Fruit fly (Drosophila melanogaster) whole organism, embryonic: Measurements from ENCODE around the gene trx.

Source experiments
- CG10209 ChIP-seq: fragments of 200-800 bp; sonication (Bioruptor generic); optimal IDR thresholded peaks from 3 replicates; lab custom pipeline; 2017; ENCODE audit warnings: missing biosample characterization, mild to moderate bottlenecking, missing genetic modification characterization, missing genetic modification reagents
- CG1024 ChIP-seq: fragments of 200-800 bp; sonication (Bioruptor generic); IDR thresholded peaks from 2 replicates; pipeline ENCODE4 v1.3.6; 2022; ENCODE audit warnings: missing biosample characterization, missing genetic modification characterization
- CG13123 ChIP-seq: fragments of 200-800 bp; sonication (Bioruptor generic); optimal IDR thresholded peaks from 2 replicates; lab custom pipeline; 2016; ENCODE audit warnings: missing biosample characterization, missing genetic modification characterization
- CG14050 ChIP-seq: fragments of 200-800 bp; sonication (Bioruptor generic); IDR thresholded peaks from 3 replicates; pipeline ENCODE4 v1.3.6; 2022; ENCODE audit warnings: missing biosample characterization, missing genetic modification characterization
- CG15479 ChIP-seq: fragments of 200-800 bp; sonication (Bioruptor generic); optimal IDR thresholded peaks from 3 replicates; lab custom pipeline; 2019; ENCODE audit warnings: missing biosample characterization, mild to moderate bottlenecking, missing genetic modification characterization, moderate library complexity
- CG16813 ChIP-seq: fragments of 200-800 bp; sonication (Bioruptor generic); IDR thresholded peaks from 3 replicates; pipeline ENCODE4 v1.3.6; 2022; ENCODE audit warnings: missing biosample characterization, missing genetic modification characterization; ENCODE audit not compliant: partially characterized antibody
- CG17612 ChIP-seq: fragments of 200-800 bp; sonication (Bioruptor generic); IDR thresholded peaks from 2 replicates; pipeline ENCODE4 v1.3.6; 2022; ENCODE audit warnings: missing biosample characterization, missing genetic modification characterization
- CG1792 ChIP-seq: fragments of 200-800 bp; sonication (Bioruptor generic); optimal IDR thresholded peaks from 2 replicates; lab custom pipeline; 2016; ENCODE audit warnings: missing biosample characterization, missing genetic modification characterization
- CG18011 ChIP-seq: fragments of 200-800 bp; sonication (Bioruptor generic); optimal IDR thresholded peaks from 2 replicates; lab custom pipeline; 2017; ENCODE audit warnings: missing biosample characterization, missing genetic modification characterization, mild to moderate bottlenecking, moderate library complexity, missing genotype
- CG2678 ChIP-seq: fragments of 200-800 bp; sonication (Bioruptor generic); optimal IDR thresholded peaks from 3 replicates; lab custom pipeline; 2019; ENCODE audit warnings: missing biosample characterization, mild to moderate bottlenecking, missing genetic modification characterization, moderate library complexity
- CG2875 ChIP-seq: fragments of 200-800 bp; sonication (Bioruptor generic); optimal IDR thresholded peaks from 2 replicates; lab custom pipeline; 2017; ENCODE audit warnings: missing biosample characterization, mild to moderate bottlenecking, missing genetic modification characterization, missing genetic modification reagents
- CG3281 ChIP-seq: fragments of 200-800 bp; sonication (Bioruptor generic); optimal IDR thresholded peaks from 3 replicates; lab custom pipeline; 2017; ENCODE audit warnings: missing biosample characterization, mild to moderate bottlenecking, missing genetic modification characterization
- CG3407 ChIP-seq: fragments of 200-800 bp; sonication (Bioruptor generic); optimal IDR thresholded peaks from 2 replicates; lab custom pipeline; 2018; ENCODE audit warnings: missing biosample characterization, mild to moderate bottlenecking, missing genetic modification characterization
- CG34422 ChIP-seq: fragments of 200-800 bp; sonication (Bioruptor generic); IDR thresholded peaks from 3 replicates; pipeline ENCODE4 v1.3.6; 2022; ENCODE audit warnings: missing biosample characterization, missing genetic modification characterization
- CG3847 ChIP-seq: fragments of 200-800 bp; sonication (Bioruptor generic); IDR thresholded peaks from 2 replicates; pipeline ENCODE4 v1.3.6; 2022; ENCODE audit warnings: missing biosample characterization, missing genetic modification characterization
- CG4707 ChIP-seq: fragments of 200-800 bp; sonication (Bioruptor generic); optimal IDR thresholded peaks from 2 replicates; lab custom pipeline; 2018; ENCODE audit warnings: missing biosample characterization, mild to moderate bottlenecking, missing genetic modification characterization, moderate library complexity
- CG6254 ChIP-seq: fragments of 200-800 bp; sonication (Bioruptor generic); optimal IDR thresholded peaks from 3 replicates; lab custom pipeline; 2017; ENCODE audit warnings: mild to moderate bottlenecking, missing biosample characterization, missing genetic modification reagents, missing genetic modification characterization
- CG6689 ChIP-seq: fragments of 200-800 bp; sonication (Bioruptor generic); IDR thresholded peaks from 2 replicates; pipeline ENCODE4 v1.3.6; 2022; ENCODE audit warnings: missing biosample characterization, missing genetic modification characterization
- CG8281 ChIP-seq: fragments of 200-800 bp; sonication (Bioruptor generic); optimal IDR thresholded peaks from 2 replicates; lab custom pipeline; 2018; ENCODE audit warnings: missing biosample characterization, mild to moderate bottlenecking, missing genetic modification characterization, moderate library complexity
- CkIIα-i1 ChIP-seq: fragments of 200-800 bp; sonication (Bioruptor generic); IDR thresholded peaks from 2 replicates; pipeline ENCODE4 v1.3.6; 2022; ENCODE audit warnings: missing biosample characterization, missing genetic modification characterization
- E2f1 ChIP-seq: fragments of 200-800 bp; sonication (Bioruptor generic); IDR thresholded peaks from 2 replicates; pipeline ENCODE4 v1.3.6; 2022; ENCODE audit warnings: missing biosample characterization, missing genetic modification characterization
- Hr78 ChIP-seq, 2 experiments: fragments of 200-800 bp in 1 of 2; fragments of >200 bp in 1 of 2; sonication (Bioruptor generic) in 1 of 2; optimal IDR thresholded peaks; 2 replicates each; lab custom pipeline; 2017 to 2019; ENCODE audit warnings: missing biosample characterization in 2 of 2, missing genetic modification characterization in 2 of 2, mild to moderate bottlenecking in 1 of 2, moderate library complexity in 1 of 2
- Lhr ChIP-seq: fragments of 200-800 bp; sonication (Bioruptor generic); optimal IDR thresholded peaks from 3 replicates; lab custom pipeline; 2017; ENCODE audit warnings: mild to moderate bottlenecking, missing biosample characterization, missing genetic modification reagents, missing genetic modification characterization
- Myb ChIP-seq: fragments of 200-800 bp; sonication (Bioruptor generic); optimal IDR thresholded peaks from 2 replicates; lab custom pipeline; 2016; ENCODE audit warnings: missing biosample characterization, missing genetic modification characterization
- Nf-YA ChIP-seq: fragments of 200-800 bp; sonication (Bioruptor generic); IDR thresholded peaks from 2 replicates; pipeline ENCODE4 v1.3.6; 2022; ENCODE audit warnings: missing biosample characterization, missing genetic modification characterization
- Nf-YC ChIP-seq: fragments of 200-800 bp; optimal IDR thresholded peaks from 3 replicates; lab custom pipeline; 2019; ENCODE audit warnings: missing biosample characterization, mild to moderate bottlenecking, missing genetic modification characterization, moderate library complexity
- Pdp1 ChIP-seq, 2 experiments: fragments of 200-800 bp; sonication (Bioruptor generic); optimal IDR thresholded peaks; 3 replicates each; lab custom pipeline; 2016; ENCODE audit warnings: missing biosample characterization in 2 of 2, missing genetic modification characterization in 2 of 2, mild to moderate bottlenecking in 1 of 2, moderate library complexity in 1 of 2
- Sox102F ChIP-seq: fragments of 200-800 bp; sonication (Bioruptor generic); optimal IDR thresholded peaks from 2 replicates; lab custom pipeline; 2018; ENCODE audit warnings: missing biosample characterization, mild to moderate bottlenecking, missing genetic modification characterization, moderate library complexity
- abd-A ChIP-seq: fragments of 200-800 bp; sonication (Bioruptor generic); optimal IDR thresholded peaks from 3 replicates; lab custom pipeline; 2019; ENCODE audit warnings: missing biosample characterization, mild to moderate bottlenecking, missing genetic modification characterization, moderate library complexity
- bsh ChIP-seq, 2 experiments: fragments of 200-800 bp; sonication (Bioruptor generic); optimal IDR thresholded peaks; 2 replicates each; lab custom pipeline; 2017 to 2018; ENCODE audit warnings: mild to moderate bottlenecking in 2 of 2, missing biosample characterization in 2 of 2, missing genetic modification characterization in 2 of 2, moderate library complexity in 1 of 2
- disco-r ChIP-seq: fragments of 200-800 bp; sonication (Bioruptor generic); optimal IDR thresholded peaks from 2 replicates; lab custom pipeline; 2016; ENCODE audit warnings: missing biosample characterization, missing genetic modification characterization
- fd96Cb ChIP-seq: fragments of 200-800 bp; sonication (Bioruptor generic); optimal IDR thresholded peaks from 2 replicates; lab custom pipeline; 2018; ENCODE audit warnings: missing biosample characterization, mild to moderate bottlenecking, missing genetic modification characterization, moderate library complexity
- hb ChIP-seq: fragments of 200-800 bp; sonication (Bioruptor generic); IDR thresholded peaks from 3 replicates; pipeline ENCODE4 v1.3.6; 2022; ENCODE audit warnings: missing biosample characterization, missing genetic modification characterization; ENCODE audit not compliant: partially characterized antibody
- jing ChIP-seq: fragments of 200-800 bp; sonication (Bioruptor generic); optimal IDR thresholded peaks from 2 replicates; lab custom pipeline; 2018; ENCODE audit warnings: missing biosample characterization, mild to moderate bottlenecking, missing genetic modification characterization
- nerfin-1 ChIP-seq: fragments of 200-800 bp; sonication (Bioruptor generic); optimal IDR thresholded peaks from 3 replicates; lab custom pipeline; 2019; ENCODE audit warnings: missing biosample characterization, mild to moderate bottlenecking, missing genetic modification characterization, moderate library complexity
- otp ChIP-seq: fragments of 200-800 bp; sonication (Bioruptor generic); IDR thresholded peaks from 3 replicates; pipeline ENCODE4, ENCODE4 v1.3.6; 2022; ENCODE audit warnings: missing biosample characterization, missing genetic modification characterization
- pho ChIP-seq: fragments of 200-800 bp; sonication (Bioruptor generic); optimal IDR thresholded peaks from 2 replicates; lab custom pipeline; 2016; ENCODE audit warnings: missing biosample characterization, missing genetic modification characterization
- pum ChIP-seq: fragments of 200-800 bp; sonication (Bioruptor generic); optimal IDR thresholded peaks from 2 replicates; lab custom pipeline; 2016; ENCODE audit warnings: missing biosample characterization, missing genetic modification characterization
- repo ChIP-seq: fragments of 200-800 bp; sonication (Bioruptor generic); optimal IDR thresholded peaks from 2 replicates; lab custom pipeline; 2016; ENCODE audit warnings: missing biosample characterization, missing genetic modification characterization
- rib ChIP-seq: fragments of 200-800 bp; sonication (Bioruptor generic); IDR thresholded peaks from 2 replicates; pipeline ENCODE4 v1.3.6; 2022; ENCODE audit warnings: missing biosample characterization, missing genetic modification characterization
- sd ChIP-seq: fragments of 200-800 bp; sonication (Bioruptor generic); optimal IDR thresholded peaks from 3 replicates; lab custom pipeline; 2018; ENCODE audit warnings: missing biosample characterization, mild to moderate bottlenecking, missing genetic modification characterization, moderate library complexity
- sens-2 ChIP-seq: fragments of 200-800 bp; sonication (Bioruptor generic); IDR thresholded peaks from 2 replicates; pipeline ENCODE4 v1.3.6; 2022; ENCODE audit warnings: missing biosample characterization, missing genetic modification characterization
- sna ChIP-seq: fragments of 200-800 bp; sonication (Bioruptor generic); IDR thresholded peaks from 2 replicates; pipeline ENCODE4 v1.3.6; 2022; ENCODE audit warnings: missing biosample characterization, missing genetic modification characterization; ENCODE audit not compliant: partially characterized antibody
- tna ChIP-seq: fragments of 200-800 bp; sonication (Bioruptor generic); IDR thresholded peaks from 2 replicates; pipeline ENCODE4 v1.3.6; 2022; ENCODE audit warnings: missing biosample characterization, missing genetic modification characterization; ENCODE audit not compliant: partially characterized antibody
- tup ChIP-seq: fragments of 200-800 bp; sonication (Bioruptor generic); optimal IDR thresholded peaks from 2 replicates; lab custom pipeline; 2016; ENCODE audit warnings: missing biosample characterization, mild to moderate bottlenecking, missing genetic modification characterization, moderate library complexity
- tx ChIP-seq: fragments of 200-800 bp; sonication (Bioruptor generic); optimal IDR thresholded peaks from 2 replicates; lab custom pipeline; 2016; ENCODE audit warnings: missing biosample characterization, missing genetic modification characterization
- unpg ChIP-seq: fragments of 200-800 bp; sonication (Bioruptor generic); optimal IDR thresholded peaks from 3 replicates; lab custom pipeline; 2018; ENCODE audit warnings: missing biosample characterization, mild to moderate bottlenecking, missing genetic modification characterization, moderate library complexity

The trx gene

dm6 chr3R:14327472-14328104 lies 40.9 kb upstream of the trx start, which contains the start of gene spn-B (continued):
- TF ChIP-seq Lhr (peak; percentile 13), CG14050 (no peak; the same call in 2 of the 3 replicates), CG6254 (GFP tag; lab: Kevin White, UChicago) (peak; percentile 66), sens-2 (GFP tag; lab: Robert Waterston, UW) (no peak), CG3407 (GFP tag; lab: Kevin White, UChicago) (peak; percentile 69), Hr78 (GFP tag; optimal IDR thresholded peaks at IDR 0.05; lab: Kevin White, UChicago) (peak in 1 of 2 experiments; percentile 15), CG1024 (GFP tag; lab: Robert Waterston, UW) (peak; percentile 57; the same call in 1 of the 2 replicates), abd-A (tag; lab: Kevin White, UChicago) (no peak), pho (peak; percentile 53), CG10209 (peak; percentile 79), CG2678 (tag; lab: Kevin White, UChicago) (peak; percentile 83), CG2875 (GFP tag; lab: Kevin White, UChicago) (peak; percentile 77), tna (no peak), pum (GFP tag; lab: Kevin White, UChicago) (peak; percentile 32), CG8281 (tag; lab: Kevin White, UChicago) (peak; percentile 50), CG34422 (peak; percentile 49; the same call in 1 of the 3 replicates), Myb (peak; percentile 18), CG18011 (GFP tag; lab: Kevin White, UChicago) (peak; percentile 43), CG17612 (GFP tag; lab: Robert Waterston, UW) (peak; percentile 13; the same call in 1 of the 2 replicates), CG3847 (GFP tag; lab: Robert Waterston, UW) (peak; percentile 48), repo (GFP tag; lab: Kevin White, UChicago) (peak; percentile 48), CG6689 (GFP tag; lab: Robert Waterston, UW) (peak; percentile 67), rib (GFP tag; lab: Robert Waterston, UW) (peak; percentile 15; the same call in 1 of the 2 replicates), tx (GFP tag; lab: Kevin White, UChicago) (peak; percentile 0), CG16813 (GFP tag; lab: Robert Waterston, UW) (0 out of 3 replicates have a peak, but pooled peaks have one; percentile 11), CG4707 (GFP tag; lab: Kevin White, UChicago) (peak; percentile 59), Nf-YC (tag; lab: Kevin White, UChicago) (peak; percentile 70), CkIIα-i1 (GFP tag; lab: Robert Waterston, UW) (no peak), sd (tag; lab: Kevin White, UChicago) (peak; percentile 29), CG13123 (GFP tag; lab: Kevin White, UChicago) (peak; percentile 63), CG3281 (GFP tag; lab: Kevin White, UChicago) (peak; percentile 80), CG1792 (peak; percentile 39), unpg (GFP tag; lab: Kevin White, UChicago) (peak; percentile 84), bsh (GFP tag; optimal IDR thresholded peaks at IDR 0.05; lab: Kevin White, UChicago) (peak; percentile 0 to 80), hb (GFP tag; lab: Robert Waterston, UW) (no peak), sna (GFP tag; lab: Robert Waterston, UW) (peak; percentile 36; the same call in 1 of the 2 replicates), E2f1 (GFP tag; lab: Robert Waterston, UW) (peak; percentile 77), Sox102F (GFP tag; lab: Kevin White, UChicago) (peak; percentile 84), Pdp1 (GFP tag; optimal IDR thresholded peaks at IDR 0.05; lab: Kevin White, UChicago) (peak; percentile 67 to 76), jing (GFP tag; lab: Kevin White, UChicago) (peak; percentile 38), fd96Cb (tag; lab: Kevin White, UChicago) (peak; percentile 70), disco-r (GFP tag; lab: Kevin White, UChicago) (peak; percentile 22), tup (peak; percentile 37), CG15479 (no peak), nerfin-1 (tag; lab: Kevin White, UChicago) (peak; percentile 72), Nf-YA (GFP tag; lab: Robert Waterston, UW) (peak; percentile 44; the same call in 1 of the 2 replicates), otp (peak; percentile 65; the same call in 1 of the 3 replicates)
